Worm (Caenorhabditis elegans) whole organism, L4 larva: ENCODE results near the gene K01D12.15.

Experiments
- lim-7 ChIP-seq: fragments of 200-800 bp; sonication (Bioruptor generic); IDR thresholded peaks from 2 replicates; pipeline ENCODE4 v1.3.6; 2022; ENCODE audit warnings: missing genetic modification characterization, missing compliant biosample characterization
- lsy-2 ChIP-seq, 2 experiments: fragments of 150-350 bp in 1 of 2; sonication (generic microtip) in 1 of 2; optimal IDR thresholded peaks; 2 replicates each; lab custom pipeline; 2014 to 2017; ENCODE audit warnings: missing biosample characterization in 2 of 2, missing genetic modification characterization in 2 of 2
- unc-39 ChIP-seq: sonication (generic microtip); optimal IDR thresholded peaks from 2 replicates; lab custom pipeline; 2017; ENCODE audit warnings: missing biosample characterization, missing genetic modification characterization

DNA sequence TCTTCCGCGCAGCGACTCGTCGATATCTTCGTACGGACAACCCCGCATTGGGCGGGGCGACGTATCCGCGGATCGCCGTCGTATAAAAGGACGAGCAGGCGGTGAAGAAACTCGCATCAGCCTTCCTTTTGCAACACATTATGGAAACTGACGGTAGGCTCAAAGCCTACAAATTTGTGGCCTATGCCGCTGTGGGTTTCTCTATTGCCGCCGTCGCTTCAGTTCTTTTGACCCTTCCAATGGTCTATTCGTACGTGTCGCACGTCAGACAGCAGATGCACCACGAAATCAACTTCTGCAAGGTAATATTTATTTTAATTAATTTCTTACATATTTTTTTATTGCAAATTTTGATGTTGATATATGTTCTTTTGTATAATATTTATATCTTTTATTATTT, 33.4 kb upstream of the K01D12.15 start:
- no peak for TF ChIP-seq unc-39 (tag; lab: Kevin White, UChicago)
- TF ChIP-seq lsy-2 (tag; optimal IDR thresholded peaks at IDR 0.05; lab: Kevin White, UChicago): no peak
- no peak for TF ChIP-seq lim-7 (GFP tag; lab: Robert Waterston, UW)
